Worm (Caenorhabditis elegans) whole organism, dauer: ENCODE measurements around the gene ssp-34.

Experiments used
- unc-62 ChIP-seq: sonication (generic microtip); optimal IDR thresholded peaks from 2 replicates; lab custom pipeline; 2017; ENCODE audit warnings: missing biosample characterization, missing genetic modification reagents, missing genetic modification characterization

The ssp-34 gene

ce11 chrIV:10706090-10706489 lies 32.3 kb downstream of the ssp-34 start, which contains the start of gene R102.6:
R102.6 (minus strand) TSS chrIV:10706190.
- no peak for TF ChIP-seq unc-62 (GFP tag; lab: Kevin White, UChicago)

ce11 chrIV:10705176-10705575 lies 33.2 kb downstream of the ssp-34 start, which contains the start of gene R102.10:
R102.10 (plus strand) TSS chrIV:10705476.
- TF ChIP-seq unc-62 (GFP tag; lab: Kevin White, UChicago): no peak

- no peak for TF ChIP-seq unc-62 (GFP tag; lab: Kevin White, UChicago)
Observed at ce11 chrIV:10701866-10702458, 36.4 kb downstream of the ssp-34 start.

DNA sequence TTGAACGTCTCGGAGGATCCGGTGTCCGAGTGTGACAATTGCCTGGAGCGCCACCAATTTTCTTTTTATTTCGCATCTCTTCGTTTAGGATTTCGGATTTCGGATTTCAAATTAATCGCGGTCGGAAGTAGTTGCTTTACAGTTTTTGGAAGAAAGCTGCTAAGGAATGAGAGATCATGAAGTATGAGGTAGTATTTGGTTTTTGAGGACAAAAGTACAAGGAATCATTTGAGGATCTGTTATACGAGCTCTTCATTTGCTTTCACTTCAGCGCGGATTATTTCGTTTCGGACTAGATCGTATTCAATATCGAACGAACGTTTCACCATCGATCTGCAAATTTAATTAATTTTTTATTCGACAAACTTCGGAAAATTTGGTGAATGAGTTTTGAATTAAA lies 38.7 kb downstream of the ssp-34 start, which contains the start of gene R102.11:
Gene R102.11, minus strand, starts transcription at position 101 of the 400 bp plus-strand sequence.
- TF ChIP-seq unc-62 (GFP tag; lab: Kevin White, UChicago): no peak

ce11 chrIV:10699000-10699399 lies 39.4 kb downstream of the ssp-34 start:
- no peak for TF ChIP-seq unc-62 (GFP tag; lab: Kevin White, UChicago)

DNA sequence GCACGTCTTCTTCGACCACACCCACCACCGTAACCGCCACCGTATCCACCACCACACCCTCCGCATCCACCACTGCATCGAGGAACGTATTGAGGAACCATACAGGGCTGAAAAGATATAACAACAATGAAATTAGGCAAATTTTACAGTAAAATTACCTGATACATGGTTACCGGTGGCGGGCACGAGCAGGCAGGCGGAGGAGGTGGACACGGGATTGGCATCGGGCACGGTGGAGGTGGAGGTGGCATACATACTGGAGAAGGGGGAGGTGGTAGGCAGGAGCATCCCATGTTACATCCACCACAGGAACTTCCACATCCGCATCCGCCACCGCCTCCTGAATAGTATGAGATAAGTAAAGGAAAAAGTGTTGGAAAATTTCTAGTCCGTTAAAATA lies 39.9 kb downstream of the ssp-34 start:
- TF ChIP-seq unc-62 (GFP tag; lab: Kevin White, UChicago): no peak

ce11 chrIV:10697022-10697979 lies 41.1 kb downstream of the ssp-34 start, which contains the start of gene allo-1:
allo-1 (minus strand) TSS chrIV:10697072.
- no peak for TF ChIP-seq unc-62 (GFP tag; lab: Kevin White, UChicago)

ce11 chrIV:10695203-10695602 lies 43.2 kb downstream of the ssp-34 start, which contains the start of gene R102.4:
R102.4 (minus strand) TSS chrIV:10695303.
- TF ChIP-seq unc-62 (GFP tag; lab: Kevin White, UChicago): no peak

- no peak for TF ChIP-seq unc-62 (GFP tag; lab: Kevin White, UChicago)
Observed at ce11 chrIV:10690139-10690538, 48.3 kb downstream of the ssp-34 start, which contains the start of gene R102.8. R102.8 (minus strand) TSS chrIV:10690239.

DNA sequence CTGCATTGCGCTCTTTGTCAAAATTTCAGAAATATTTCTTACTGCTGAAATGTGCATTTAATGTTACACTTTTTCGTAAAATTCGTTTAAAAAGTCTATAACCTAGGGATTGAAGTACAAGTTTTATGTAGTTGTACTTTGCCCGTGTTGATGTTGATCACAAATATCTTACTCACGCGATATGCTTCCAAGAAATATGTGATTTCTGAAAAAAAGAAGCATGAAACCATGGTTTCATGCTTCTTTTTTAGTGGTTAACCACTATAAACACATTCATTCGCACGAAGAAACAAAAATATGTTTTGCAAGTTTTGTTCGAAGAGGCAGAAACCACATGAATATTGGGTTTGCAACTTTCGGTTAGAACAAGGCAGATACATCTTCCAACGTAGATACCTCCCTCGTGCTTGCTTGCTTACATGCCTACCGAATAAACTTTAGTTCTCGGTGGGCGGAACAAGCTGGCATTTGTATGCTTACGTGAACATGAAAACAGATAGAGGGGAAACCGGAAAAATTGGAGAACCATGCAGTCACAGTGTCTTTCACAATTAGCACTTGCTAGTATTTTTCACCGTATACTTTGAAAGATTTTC lies 49.3 kb downstream of the ssp-34 start, which contains the start of gene R102.3:
Gene R102.3, plus strand, starts transcription at position 546 of the 596 bp plus-strand sequence.
- TF ChIP-seq unc-62 (GFP tag; lab: Kevin White, UChicago): no peak
